Fruit fly (Drosophila melanogaster) whole organism, embryonic: ENCODE measurements around the gene CG7191.

Experiments used
- ATbp ChIP-seq: fragments of 200-800 bp; sonication (Bioruptor generic); optimal IDR thresholded peaks from 2 replicates; lab custom pipeline; 2017; ENCODE audit warnings: missing biosample characterization, mild to moderate bottlenecking, missing genetic modification characterization, missing genetic modification reagents
- CG11696 ChIP-seq: fragments of 200-800 bp; sonication (Bioruptor generic); IDR thresholded peaks from 2 replicates; pipeline ENCODE4 v1.3.6; 2022; ENCODE audit warnings: missing biosample characterization, missing genetic modification characterization
- CG12391 ChIP-seq: fragments of 200-800 bp; sonication (Bioruptor generic); optimal IDR thresholded peaks from 3 replicates; lab custom pipeline; 2018; ENCODE audit warnings: missing biosample characterization, mild to moderate bottlenecking, missing genetic modification characterization, moderate library complexity
- CG15269 ChIP-seq: fragments of 200-800 bp; sonication (Bioruptor generic); optimal IDR thresholded peaks from 2 replicates; lab custom pipeline; 2018; ENCODE audit warnings: missing biosample characterization, mild to moderate bottlenecking, missing genetic modification characterization, moderate library complexity
- CG16863 ChIP-seq: fragments of 200-800 bp; sonication (Bioruptor generic); optimal IDR thresholded peaks from 3 replicates; lab custom pipeline; 2016; ENCODE audit warnings: missing biosample characterization, missing genetic modification characterization
- CG2199 ChIP-seq: fragments of 200-800 bp; sonication (Bioruptor generic); IDR thresholded peaks from 3 replicates; pipeline ENCODE4 v1.3.6; 2022; ENCODE audit warnings: missing biosample characterization, missing genetic modification characterization
- CG30431 ChIP-seq: fragments of 200-800 bp; sonication (Bioruptor generic); optimal IDR thresholded peaks from 2 replicates; lab custom pipeline; 2017; ENCODE audit warnings: missing biosample characterization, missing genetic modification characterization
- CG8388 ChIP-seq: fragments of 200-800 bp; sonication (Bioruptor generic); optimal IDR thresholded peaks from 2 replicates; lab custom pipeline; 2019; ENCODE audit warnings: missing biosample characterization, mild to moderate bottlenecking, missing genetic modification characterization, moderate library complexity
- Dref ChIP-seq: fragments of 200-800 bp; sonication (Bioruptor generic); IDR thresholded peaks from 2 replicates; pipeline ENCODE4 v1.3.6; 2022; ENCODE audit warnings: missing biosample characterization, missing genetic modification characterization
- Ets65A ChIP-seq: fragments of 200-800 bp; sonication (Bioruptor generic); peaks from one replicate; lab custom pipeline; 2016; ENCODE audit warnings: missing biosample characterization, missing genetic modification characterization
- HLHmδ ChIP-seq: fragments of 200-800 bp; sonication (Bioruptor generic); optimal IDR thresholded peaks from 2 replicates; lab custom pipeline; 2018; ENCODE audit warnings: missing biosample characterization, mild to moderate bottlenecking, missing genetic modification characterization, moderate library complexity
- MTF-1 ChIP-seq: fragments of 200-800 bp; sonication (Bioruptor generic); optimal IDR thresholded peaks from 2 replicates; lab custom pipeline; 2018; ENCODE audit warnings: missing biosample characterization, mild to moderate bottlenecking, missing genetic modification characterization, borderline replicate concordance
- Mes4 ChIP-seq: fragments of 200-800 bp; sonication (Bioruptor generic); optimal IDR thresholded peaks from 2 replicates; lab custom pipeline; 2016; ENCODE audit warnings: missing biosample characterization, missing genetic modification characterization
- Nf-YB ChIP-seq: fragments of 200-800 bp; sonication (Bioruptor generic); optimal IDR thresholded peaks from 3 replicates; lab custom pipeline; 2019; ENCODE audit warnings: missing biosample characterization, mild to moderate bottlenecking, missing genetic modification characterization, moderate library complexity
- Oli ChIP-seq: fragments of 200-800 bp; sonication (Bioruptor generic); optimal IDR thresholded peaks from 2 replicates; lab custom pipeline; 2018; ENCODE audit warnings: missing biosample characterization, mild to moderate bottlenecking, missing genetic modification characterization, moderate library complexity
- Xbp1 ChIP-seq: fragments of 200-800 bp; sonication (Bioruptor generic); optimal IDR thresholded peaks from 3 replicates; lab custom pipeline; 2016; ENCODE audit warnings: missing biosample characterization, mild to moderate bottlenecking, missing genetic modification characterization
- YL-1 ChIP-seq: fragments of 200-800 bp; sonication (Bioruptor generic); optimal IDR thresholded peaks from 3 replicates; lab custom pipeline; 2017; ENCODE audit warnings: missing biosample characterization, mild to moderate bottlenecking, missing genetic modification characterization
- ato ChIP-seq: fragments of 200-800 bp; sonication (Bioruptor generic); IDR thresholded peaks from 2 replicates; pipeline ENCODE4 v1.3.6; 2022; ENCODE audit warnings: missing biosample characterization, missing genetic modification characterization; ENCODE audit not compliant: partially characterized antibody
- bab2 ChIP-seq: fragments of 200-800 bp; sonication (Bioruptor generic); optimal IDR thresholded peaks from 2 replicates; lab custom pipeline; 2016; ENCODE audit warnings: missing biosample characterization, missing genetic modification characterization
- ci ChIP-seq: fragments of 200-800 bp; sonication (Bioruptor generic); IDR thresholded peaks from 3 replicates; pipeline ENCODE4 v1.3.6; 2022; ENCODE audit warnings: missing biosample characterization, missing genetic modification characterization
- dmrt11E ChIP-seq: fragments of 200-800 bp; sonication (Bioruptor generic); optimal IDR thresholded peaks from 3 replicates; lab custom pipeline; 2018; ENCODE audit warnings: missing biosample characterization, mild to moderate bottlenecking, missing genetic modification characterization, moderate library complexity
- en ChIP-seq: fragments of 200-800 bp; sonication (Bioruptor generic); optimal IDR thresholded peaks from 2 replicates; lab custom pipeline; 2016; ENCODE audit warnings: missing biosample characterization, missing genetic modification characterization
- fd102C ChIP-seq: fragments of 200-800 bp; sonication (Bioruptor generic); optimal IDR thresholded peaks from 2 replicates; lab custom pipeline; 2018; ENCODE audit warnings: missing biosample characterization, mild to moderate bottlenecking, missing genetic modification characterization, moderate library complexity
- ftz-f1 ChIP-seq: fragments of 200-800 bp; sonication (Bioruptor generic); optimal IDR thresholded peaks from 2 replicates; lab custom pipeline; 2016; ENCODE audit warnings: missing biosample characterization, missing genetic modification characterization
- gem ChIP-seq: fragments of 200-800 bp; sonication (Bioruptor generic); optimal IDR thresholded peaks from 2 replicates; lab custom pipeline; 2019; ENCODE audit warnings: missing biosample characterization, mild to moderate bottlenecking, missing genetic modification characterization, moderate library complexity
- ind ChIP-seq: fragments of 200-800 bp; sonication (Bioruptor generic); optimal IDR thresholded peaks from 3 replicates; lab custom pipeline; 2016; ENCODE audit warnings: missing biosample characterization, missing genetic modification characterization
- jumu ChIP-seq: fragments of 200-800 bp; sonication (Bioruptor generic); optimal IDR thresholded peaks from 3 replicates; lab custom pipeline; 2016; ENCODE audit warnings: missing biosample characterization, missing genetic modification characterization
- lilli ChIP-seq: fragments of 200-800 bp; sonication (Bioruptor generic); optimal IDR thresholded peaks from 3 replicates; lab custom pipeline; 2016; ENCODE audit warnings: missing biosample characterization, missing genetic modification characterization
- lola ChIP-seq, 3 experiments: fragments of >200 bp in 2 of 3; fragments of 200-800 bp in 1 of 3; sonication (Bioruptor generic) in 1 of 3; optimal IDR thresholded peaks; 2 replicates each; lab custom pipeline; 2017 to 2019; ENCODE audit warnings: missing biosample characterization in 3 of 3, missing genetic modification characterization in 3 of 3, mild to moderate bottlenecking in 1 of 3, moderate library complexity in 1 of 3
- nau ChIP-seq: fragments of 200-800 bp; sonication (Bioruptor generic); optimal IDR thresholded peaks from 3 replicates; lab custom pipeline; 2017; ENCODE audit warnings: missing biosample characterization, mild to moderate bottlenecking, missing genetic modification characterization, missing genetic modification reagents
- nmo ChIP-seq: fragments of 200-800 bp; sonication (Bioruptor generic); optimal IDR thresholded peaks from 2 replicates; lab custom pipeline; 2018; ENCODE audit warnings: missing biosample characterization, mild to moderate bottlenecking, missing genetic modification characterization, moderate library complexity
- phol ChIP-seq: fragments of 200-800 bp; sonication (Bioruptor generic); optimal IDR thresholded peaks from 3 replicates; lab custom pipeline; 2018; ENCODE audit warnings: missing biosample characterization, mild to moderate bottlenecking, missing genetic modification characterization, moderate library complexity
- repo ChIP-seq: fragments of 200-800 bp; sonication (Bioruptor generic); optimal IDR thresholded peaks from 2 replicates; lab custom pipeline; 2016; ENCODE audit warnings: missing biosample characterization, missing genetic modification characterization
- salm ChIP-seq: fragments of 200-800 bp; sonication (Bioruptor generic); optimal IDR thresholded peaks from 2 replicates; lab custom pipeline; 2018; ENCODE audit warnings: missing biosample characterization, mild to moderate bottlenecking, missing genetic modification characterization
- sc ChIP-seq, 3 experiments: fragments of >200 bp in 2 of 3; fragments of 200-800 bp in 1 of 3; sonication (Bioruptor generic) in 1 of 3; optimal IDR thresholded peaks; 2 replicates in 2 of 3; 3 replicates in 1 of 3; lab custom pipeline; 2017; ENCODE audit warnings: mild to moderate bottlenecking in 1 of 3, missing biosample characterization in 1 of 3, missing genetic modification characterization in 1 of 3, missing genetic modification reagents in 1 of 3
- sens ChIP-seq: fragments of 200-800 bp; sonication (Bioruptor generic); peaks from one replicate; lab custom pipeline; 2016; ENCODE audit warnings: missing biosample characterization, missing genetic modification characterization
- sisA ChIP-seq: fragments of 200-800 bp; sonication (Bioruptor generic); IDR thresholded peaks from 2 replicates; pipeline ENCODE4 v1.3.6; 2022; ENCODE audit warnings: missing biosample characterization, missing genetic modification characterization
- slou ChIP-seq: fragments of 200-800 bp; sonication (Bioruptor generic); optimal IDR thresholded peaks from 3 replicates; lab custom pipeline; 2016; ENCODE audit warnings: missing biosample characterization, missing genetic modification characterization
- sna ChIP-seq: fragments of 200-800 bp; sonication (Bioruptor generic); IDR thresholded peaks from 2 replicates; pipeline ENCODE4 v1.3.6; 2022; ENCODE audit warnings: missing biosample characterization, missing genetic modification characterization; ENCODE audit not compliant: partially characterized antibody
- stwl ChIP-seq: fragments of 200-800 bp; sonication (Bioruptor generic); optimal IDR thresholded peaks from 3 replicates; lab custom pipeline; 2018; ENCODE audit warnings: missing biosample characterization, mild to moderate bottlenecking, missing genetic modification characterization, moderate library complexity
- tgo ChIP-seq: fragments of 200-800 bp; sonication (Bioruptor generic); IDR thresholded peaks from 3 replicates; pipeline ENCODE4 v1.3.6; 2022; ENCODE audit warnings: missing biosample characterization, missing genetic modification characterization
- trh ChIP-seq: fragments of 200-800 bp; sonication (Bioruptor generic); optimal IDR thresholded peaks from 2 replicates; lab custom pipeline; 2016; ENCODE audit warnings: missing biosample characterization, missing genetic modification characterization
- twi ChIP-seq: fragments of 200-800 bp; optimal IDR thresholded peaks from 2 replicates; lab custom pipeline; 2019; ENCODE audit warnings: missing biosample characterization, mild to moderate bottlenecking, missing genetic modification characterization, moderate library complexity
- unpg ChIP-seq: fragments of 200-800 bp; sonication (Bioruptor generic); optimal IDR thresholded peaks from 3 replicates; lab custom pipeline; 2018; ENCODE audit warnings: missing biosample characterization, mild to moderate bottlenecking, missing genetic modification characterization, moderate library complexity

Gene CG7191

DNA sequence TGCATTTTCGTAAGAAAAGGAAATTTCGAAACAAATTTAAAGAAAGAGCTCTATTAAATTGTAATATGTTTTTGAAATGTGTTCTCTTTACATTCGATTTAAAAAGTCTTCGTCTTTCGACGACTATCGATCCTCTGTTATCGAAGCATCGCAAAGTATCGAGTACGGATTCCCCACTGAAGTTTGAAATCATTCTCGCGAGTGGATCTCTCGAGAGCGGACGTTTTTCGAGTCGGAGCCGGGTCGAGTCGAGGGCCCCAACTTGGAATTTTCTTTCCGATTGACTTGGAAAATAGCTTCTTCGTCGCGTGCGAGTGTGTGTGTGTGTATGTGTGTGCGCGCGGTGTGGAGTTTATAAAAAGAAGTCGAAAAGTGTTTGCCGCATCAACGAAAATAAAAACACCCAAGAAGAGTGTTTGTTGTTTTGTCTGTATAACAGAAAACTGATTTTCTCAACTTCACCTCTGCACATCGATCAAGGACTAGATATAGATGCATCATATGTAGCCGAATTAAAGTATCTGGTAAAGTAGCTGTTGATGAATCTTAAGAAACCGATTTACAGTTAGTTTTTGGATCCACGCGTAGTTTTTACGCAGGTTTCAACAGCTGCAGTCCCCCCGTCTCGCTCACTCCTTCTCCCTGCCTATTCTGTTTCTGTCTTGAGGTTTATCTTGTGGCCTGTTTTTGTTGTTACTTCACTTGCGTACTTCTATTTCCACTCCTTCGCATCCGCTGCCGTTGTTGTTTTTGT, 44.0 kb downstream of the CG7191 start, which contains the start of gene LanB1 (continued):
- TF ChIP-seq sisA (GFP tag; lab: Robert Waterston, UW) = no peak
- TF ChIP-seq trh (GFP tag; lab: Kevin White, UChicago) = no peak
- TF ChIP-seq MTF-1 (GFP tag; lab: Kevin White, UChicago) = peak; percentile 45
- TF ChIP-seq stwl (tag; lab: Kevin White, UChicago) = peak; percentile 58
- TF ChIP-seq ind = no peak
- TF ChIP-seq sc (optimal IDR thresholded peaks at IDR 0.05; lab: Kevin White, UChicago) = no peak
- no peak for TF ChIP-seq sc (GFP tag; optimal IDR thresholded peaks at IDR 0.05; lab: Kevin White, UChicago)
- peak; percentile 80 for TF ChIP-seq HLHmδ (GFP tag; lab: Kevin White, UChicago)
- no peak for TF ChIP-seq CG11696 (GFP tag; lab: Robert Waterston, UW)
- TF ChIP-seq repo (GFP tag; lab: Kevin White, UChicago) = no peak
- TF ChIP-seq phol (tag; lab: Kevin White, UChicago) = no peak
- no peak for TF ChIP-seq CG30431 (GFP tag; lab: Kevin White, UChicago)
- TF ChIP-seq Mes4 (GFP tag; lab: Kevin White, UChicago) = no peak

- peak; percentile 1 for TF ChIP-seq nmo (GFP tag; lab: Kevin White, UChicago)
- no peak for TF ChIP-seq salm (tag; lab: Kevin White, UChicago)
- peak; percentile 99 for TF ChIP-seq twi (tag; lab: Kevin White, UChicago)
- no peak for TF ChIP-seq YL-1 (GFP tag; lab: Kevin White, UChicago)
- no peak for TF ChIP-seq ato (GFP tag; lab: Robert Waterston, UW)
- TF ChIP-seq dmrt11E = no peak
- peak; percentile 49 for TF ChIP-seq gem (tag; lab: Kevin White, UChicago)
- TF ChIP-seq en (GFP tag; lab: Kevin White, UChicago) = no peak
- peak; percentile 17 for TF ChIP-seq Oli (tag; lab: Kevin White, UChicago)
- TF ChIP-seq CG15269 = peak; percentile 36
- peak in 1 of 3 experiments; percentile 9 for TF ChIP-seq lola (GFP tag; optimal IDR thresholded peaks at IDR 0.05; lab: Kevin White, UChicago)
- TF ChIP-seq phol (tag; lab: Kevin White, UChicago) = peak; percentile 42
- TF ChIP-seq lilli (GFP tag; lab: Kevin White, UChicago) = peak; percentile 18
- TF ChIP-seq jumu (GFP tag; lab: Kevin White, UChicago) = no peak
- TF ChIP-seq Nf-YB (GFP tag; lab: Kevin White, UChicago) = peak; percentile 5
- peak; percentile 72 for TF ChIP-seq Ets65A (GFP tag; lab: Kevin White, UChicago)
- TF ChIP-seq CG12391 (tag; lab: Kevin White, UChicago) = peak; percentile 32
- TF ChIP-seq stwl (tag; lab: Kevin White, UChicago) = no peak
- peak; percentile 33 for TF ChIP-seq CG8388 (GFP tag; lab: Kevin White, UChicago)
- TF ChIP-seq sna (GFP tag; lab: Robert Waterston, UW) = no peak
- peak; percentile 69 for TF ChIP-seq sens (GFP tag; lab: Kevin White, UChicago)
- peak; percentile 27 for TF ChIP-seq Xbp1 (GFP tag; lab: Kevin White, UChicago)
- TF ChIP-seq ftz-f1 (GFP tag; lab: Kevin White, UChicago) = no peak
- TF ChIP-seq slou (GFP tag; lab: Kevin White, UChicago) = no peak
- no peak for TF ChIP-seq ci (GFP tag; lab: Robert Waterston, UW)
- TF ChIP-seq tgo (GFP tag; lab: Robert Waterston, UW) = 0 out of 3 replicates have a peak, but pooled peaks have one; percentile 13
- no peak for TF ChIP-seq CG16863 (GFP tag; lab: Kevin White, UChicago)
- TF ChIP-seq bab2 = no peak
- peak; percentile 1 for TF ChIP-seq unpg
- no peak for TF ChIP-seq nau
- peak; percentile 8 for TF ChIP-seq ind
- TF ChIP-seq ATbp = peak; percentile 29
- no peak for TF ChIP-seq Dref
- TF ChIP-seq fd102C (GFP tag; lab: Kevin White, UChicago) = no peak
- peak; percentile 77; the same call in 2 of the 3 replicates for TF ChIP-seq CG2199 (GFP tag; lab: Robert Waterston, UW)
These were observed 45.3 kb downstream of the CG7191 start for dm6 chr2L:7812555-7813339.
